Fruit fly (Drosophila melanogaster) whole organism, pupa: ENCODE results near the gene ast.

Source experiments
- CG10348 ChIP-seq: fragments of 200-800 bp; sonication (Bioruptor generic); IDR thresholded peaks from 2 replicates; pipeline ENCODE4 v1.3.6; 2022; ENCODE audit warnings: missing biosample characterization, missing genetic modification characterization
- CG12605 ChIP-seq: fragments of 200-800 bp; sonication (Bioruptor generic); IDR thresholded peaks from 2 replicates; pipeline ENCODE4 v1.3.6; 2022; ENCODE audit warnings: missing biosample characterization, missing genetic modification characterization
- CG13204 ChIP-seq: fragments of 200-800 bp; sonication (Bioruptor generic); optimal IDR thresholded peaks from 2 replicates; lab custom pipeline; 2018; ENCODE audit warnings: missing biosample characterization, mild to moderate bottlenecking, missing genetic modification characterization, moderate library complexity
- CG14655 ChIP-seq: fragments of 200-800 bp; sonication (Bioruptor generic); optimal IDR thresholded peaks from 3 replicates; lab custom pipeline; 2017; ENCODE audit warnings: mild to moderate bottlenecking, missing biosample characterization, missing genetic modification reagents, missing genetic modification characterization
- CG15710 ChIP-seq: fragments of 200-800 bp; sonication (Bioruptor generic); optimal IDR thresholded peaks from 2 replicates; lab custom pipeline; 2018; ENCODE audit warnings: missing biosample characterization, mild to moderate bottlenecking, missing genetic modification characterization, moderate library complexity
- CG17806 ChIP-seq: fragments of 200-800 bp; sonication (Bioruptor generic); optimal IDR thresholded peaks from 2 replicates; lab custom pipeline; 2018; ENCODE audit warnings: missing biosample characterization, mild to moderate bottlenecking, missing genetic modification characterization, moderate library complexity
- CG32121 ChIP-seq: fragments of 200-800 bp; sonication (Bioruptor generic); IDR thresholded peaks from 2 replicates; pipeline ENCODE4 v1.3.6; 2022; ENCODE audit warnings: missing biosample characterization, missing genetic modification characterization
- CG34367 ChIP-seq: fragments of 200-800 bp; sonication (Bioruptor generic); optimal IDR thresholded peaks from 2 replicates; lab custom pipeline; 2018; ENCODE audit warnings: missing biosample characterization, mild to moderate bottlenecking, missing genetic modification characterization
- CG4496 ChIP-seq: fragments of 200-800 bp; sonication (Bioruptor generic); IDR thresholded peaks from 3 replicates; pipeline ENCODE4 v1.3.6; 2022; ENCODE audit warnings: missing biosample characterization, missing genetic modification characterization
- CG8159 ChIP-seq: fragments of 200-800 bp; sonication (Bioruptor generic); optimal IDR thresholded peaks from 3 replicates; lab custom pipeline; 2018; ENCODE audit warnings: missing biosample characterization, mild to moderate bottlenecking, missing genetic modification characterization, moderate library complexity
- CG8301 ChIP-seq: fragments of 200-800 bp; sonication (Bioruptor generic); optimal IDR thresholded peaks from 2 replicates; lab custom pipeline; 2018; ENCODE audit warnings: missing biosample characterization, mild to moderate bottlenecking, missing genetic modification characterization
- CG9948 ChIP-seq: fragments of 200-800 bp; sonication (Bioruptor generic); optimal IDR thresholded peaks from 2 replicates; lab custom pipeline; 2018; ENCODE audit warnings: missing biosample characterization, mild to moderate bottlenecking, missing genetic modification characterization, moderate library complexity
- D1 ChIP-seq: fragments of 200-800 bp; sonication (Bioruptor generic); optimal IDR thresholded peaks from 2 replicates; lab custom pipeline; 2018; ENCODE audit warnings: missing biosample characterization, mild to moderate bottlenecking, missing genetic modification characterization, moderate library complexity
- EcR ChIP-seq: fragments of 200-800 bp; sonication (Bioruptor generic); optimal IDR thresholded peaks from 3 replicates; lab custom pipeline; 2019; ENCODE audit warnings: missing biosample characterization, missing genetic modification characterization, mild to moderate bottlenecking, moderate library complexity, missing genetic modification reagents
- Ets98B ChIP-seq: fragments of 200-800 bp; sonication (Bioruptor generic); IDR thresholded peaks from 2 replicates; pipeline ENCODE4 v1.3.6; 2022; ENCODE audit warnings: missing biosample characterization, missing genetic modification characterization
- Pif1A ChIP-seq: fragments of 200-800 bp; sonication (Bioruptor generic); optimal IDR thresholded peaks from 3 replicates; lab custom pipeline; 2016; ENCODE audit warnings: missing biosample characterization, missing genetic modification characterization
- Pif1B ChIP-seq: fragments of 200-800 bp; sonication (Bioruptor generic); optimal IDR thresholded peaks from 3 replicates; lab custom pipeline; 2016; ENCODE audit warnings: missing biosample characterization, missing genetic modification characterization
- Snoo ChIP-seq: fragments of 200-800 bp; sonication (Bioruptor generic); optimal IDR thresholded peaks from 3 replicates; lab custom pipeline; 2017; ENCODE audit warnings: missing biosample characterization, mild to moderate bottlenecking, missing genetic modification characterization, inconsistent platforms
- fd96Ca ChIP-seq: fragments of 200-800 bp; sonication (Bioruptor generic); IDR thresholded peaks from 3 replicates; pipeline ENCODE4 v1.3.6; 2022; ENCODE audit warnings: missing biosample characterization, missing genetic modification characterization
- gl ChIP-seq: fragments of 200-800 bp; sonication (Bioruptor generic); optimal IDR thresholded peaks from 2 replicates; lab custom pipeline; 2018; ENCODE audit warnings: missing biosample characterization, mild to moderate bottlenecking, missing genetic modification characterization
- rn ChIP-seq: fragments of 200-800 bp; sonication (Bioruptor generic); IDR thresholded peaks from 2 replicates; pipeline ENCODE4 v1.3.6; 2022; ENCODE audit warnings: missing biosample characterization, missing genetic modification characterization

The ast gene

dm6 chr2L:1108029-1108688 is 30.4 kb downstream of the ast start, which contains the start of the genes PolrMT and CG14339:
Gene PolrMT (minus strand): TSS chr2L:1108373.
Gene CG14339 (plus strand): TSS chr2L:1108540.
- TF ChIP-seq D1 (tag; lab: Kevin White, UChicago), result no peak
- TF ChIP-seq CG32121 (GFP tag; lab: Robert Waterston, UW), result no peak
- no peak for TF ChIP-seq CG15710 (tag; lab: Kevin White, UChicago)
- TF ChIP-seq Snoo (tag; lab: Kevin White, UChicago), result no peak
- TF ChIP-seq CG13204 (GFP tag; lab: Kevin White, UChicago), result no peak
- no peak for TF ChIP-seq fd96Ca (GFP tag; lab: Robert Waterston, UW)
- no peak for TF ChIP-seq Pif1B (GFP tag; lab: Kevin White, UChicago)
- no peak for TF ChIP-seq CG34367 (tag; lab: Kevin White, UChicago)
- no peak for TF ChIP-seq CG9948 (tag; lab: Kevin White, UChicago)
- TF ChIP-seq CG17806 (tag; lab: Kevin White, UChicago), result no peak
- no peak for TF ChIP-seq CG10348
- TF ChIP-seq CG8301 (tag; lab: Kevin White, UChicago), result no peak
- no peak for TF ChIP-seq CG4496 (GFP tag; lab: Robert Waterston, UW)
- TF ChIP-seq CG14655 (GFP tag; lab: Kevin White, UChicago), result no peak
- TF ChIP-seq CG8159 (tag; lab: Kevin White, UChicago), result no peak
- TF ChIP-seq rn (GFP tag; lab: Robert Waterston, UW), result no peak
- no peak for TF ChIP-seq gl
- TF ChIP-seq Pif1A (GFP tag; lab: Kevin White, UChicago), result no peak
- no peak for TF ChIP-seq Ets98B (GFP tag; lab: Robert Waterston, UW)
- TF ChIP-seq EcR (GFP tag; lab: Kevin White, UChicago), result no peak

dm6 chr2L:1112641-1113040 is 34.9 kb downstream of the ast start, which contains the start of gene CG14340:
Gene CG14340 (plus strand): TSS chr2L:1112941.
- TF ChIP-seq gl, result no peak
- no peak for TF ChIP-seq Pif1B (GFP tag; lab: Kevin White, UChicago)
- TF ChIP-seq fd96Ca (GFP tag; lab: Robert Waterston, UW), result no peak
- no peak for TF ChIP-seq CG4496 (GFP tag; lab: Robert Waterston, UW)
- TF ChIP-seq CG14655 (GFP tag; lab: Kevin White, UChicago), result no peak

dm6 chr2L:1114230-1114629 is 36.5 kb downstream of the ast start:
- no peak for TF ChIP-seq Ets98B (GFP tag; lab: Robert Waterston, UW)
- TF ChIP-seq CG14655 (GFP tag; lab: Kevin White, UChicago), result no peak
- no peak for TF ChIP-seq CG9948 (tag; lab: Kevin White, UChicago)
- no peak for TF ChIP-seq CG4496 (GFP tag; lab: Robert Waterston, UW)
- no peak for TF ChIP-seq Pif1A (GFP tag; lab: Kevin White, UChicago)
- no peak for TF ChIP-seq CG17806 (tag; lab: Kevin White, UChicago)
- no peak for TF ChIP-seq CG15710 (tag; lab: Kevin White, UChicago)
- no peak for TF ChIP-seq CG12605 (GFP tag; lab: Robert Waterston, UW)
- no peak for TF ChIP-seq CG8159 (tag; lab: Kevin White, UChicago)
- no peak for TF ChIP-seq CG10348
- no peak for TF ChIP-seq fd96Ca (GFP tag; lab: Robert Waterston, UW)
- TF ChIP-seq CG8301 (tag; lab: Kevin White, UChicago), result no peak

dm6 chr2L:1116661-1117322 is 39.0 kb downstream of the ast start:
- no peak for TF ChIP-seq Pif1A (GFP tag; lab: Kevin White, UChicago)
- TF ChIP-seq CG32121 (GFP tag; lab: Robert Waterston, UW), result no peak
- TF ChIP-seq CG15710 (tag; lab: Kevin White, UChicago), result no peak
- no peak for TF ChIP-seq CG9948 (tag; lab: Kevin White, UChicago)
- TF ChIP-seq, all 21 proteins: peak for 0

dm6 chr2L:1118149-1118548 is 40.4 kb downstream of the ast start:
- TF ChIP-seq D1 (tag; lab: Kevin White, UChicago) (no peak), Pif1B (GFP tag; lab: Kevin White, UChicago) (no peak), Ets98B (GFP tag; lab: Robert Waterston, UW) (no peak), EcR (GFP tag; lab: Kevin White, UChicago) (no peak), CG8301 (tag; lab: Kevin White, UChicago) (no peak), CG32121 (GFP tag; lab: Robert Waterston, UW) (peak; percentile 44; the same call in 1 of the 2 replicates), CG14655 (GFP tag; lab: Kevin White, UChicago) (peak; percentile 57), CG12605 (GFP tag; lab: Robert Waterston, UW) (0 out of 2 replicates have a peak, but pooled peaks have one; percentile 11)
